Worm (Caenorhabditis elegans): ENCODE data around the gene srz-72.

Gene srz-72

ce11 chrIV:16324589-16324988 is 25.6 kb downstream of the srz-72 start, which contains the start of gene srz-105:
srz-105 (plus strand) TSS chrIV:16324889.
- TF ChIP-seq dao-5 (tag; optimal IDR thresholded peaks at IDR 0.05) (no peak), him-1 (tag; optimal IDR thresholded peaks at IDR 0.05) (no peak), W03F9.2 (tag; optimal IDR thresholded peaks at IDR 0.05) (no peak)

DNA sequence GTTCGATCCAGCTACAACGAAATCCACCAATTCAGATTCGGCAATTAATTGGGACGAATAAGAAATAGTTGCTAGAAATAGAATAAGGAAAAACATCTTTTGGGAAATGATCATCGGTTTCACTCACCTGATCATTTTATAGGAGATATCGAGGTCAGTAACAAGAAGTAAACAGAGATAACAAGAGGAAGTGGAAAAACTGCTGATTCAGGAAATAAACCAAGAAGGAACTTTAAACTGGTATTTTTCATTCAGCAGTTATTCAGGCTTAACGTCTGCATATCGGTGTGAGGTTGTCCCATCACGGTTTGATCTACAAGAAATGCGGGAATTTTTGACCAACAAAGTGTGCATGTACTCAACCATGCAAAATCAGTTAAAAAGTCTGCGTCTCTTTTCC is 29.6 kb downstream of the srz-72 start, which contains the start of gene K03D3.2:
Gene K03D3.2 (minus strand): TSS at position 101 of the 400 bp plus-strand sequence.
- TF ChIP-seq dao-5 (tag; optimal IDR thresholded peaks at IDR 0.05) (no peak), him-1 (tag; optimal IDR thresholded peaks at IDR 0.05) (no peak), W03F9.2 (tag; optimal IDR thresholded peaks at IDR 0.05) (no peak)

- TF ChIP-seq dao-5 (tag; optimal IDR thresholded peaks at IDR 0.05) = no peak
- no peak for TF ChIP-seq him-1 (tag; optimal IDR thresholded peaks at IDR 0.05)
- TF ChIP-seq W03F9.2 (tag; optimal IDR thresholded peaks at IDR 0.05) = no peak
These were observed 30.2 kb downstream of the srz-72 start, which contains the start of gene srz-74 for ce11 chrIV:16329159-16329558. srz-74 (plus strand) TSS chrIV:16329459.

DNA sequence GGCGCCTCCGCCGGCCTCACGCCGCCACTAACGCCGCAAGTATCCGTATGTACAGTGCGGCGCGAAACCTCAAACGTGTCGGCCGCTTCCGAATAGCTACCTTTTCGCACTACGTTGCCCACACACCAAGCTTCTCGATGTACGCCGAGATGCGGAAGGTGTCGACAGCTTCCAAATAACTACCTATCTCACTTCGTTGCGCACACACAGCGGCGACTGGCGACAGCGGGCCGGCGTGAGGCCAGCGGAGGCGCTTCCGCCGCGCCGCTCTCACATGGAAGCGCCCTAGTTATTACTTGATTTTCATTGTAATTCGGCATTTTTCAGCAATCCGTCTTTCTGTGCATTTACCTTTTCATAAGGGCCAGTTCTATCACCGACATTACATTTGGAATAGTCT is 31.6 kb downstream of the srz-72 start:
- TF ChIP-seq dao-5 (tag; optimal IDR thresholded peaks at IDR 0.05) (no peak), him-1 (tag; optimal IDR thresholded peaks at IDR 0.05) (no peak), W03F9.2 (tag; optimal IDR thresholded peaks at IDR 0.05) (no peak)

DNA sequence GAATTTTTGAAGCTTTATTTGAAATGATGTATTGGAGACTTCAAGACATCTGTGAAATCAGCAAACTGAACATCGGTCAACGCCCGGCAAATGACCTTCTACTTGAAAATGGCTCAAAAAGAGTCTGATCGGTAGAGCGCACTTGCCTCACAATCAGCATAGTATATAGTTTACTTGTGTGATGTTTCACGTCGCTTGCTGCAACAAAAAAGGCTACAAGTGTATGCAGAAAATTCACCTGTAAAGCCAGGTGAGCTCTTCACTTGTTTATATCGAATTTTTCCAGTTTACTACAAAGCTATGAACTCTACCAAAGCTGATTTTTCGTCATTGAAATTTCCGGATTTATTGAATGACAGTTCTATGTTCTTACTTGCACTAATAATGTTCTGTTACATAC is 33.6 kb downstream of the srz-72 start, which contains the start of gene srz-71:
Gene srz-71 (plus strand): TSS at position 301 of the 400 bp plus-strand sequence.
- TF ChIP-seq him-1 (tag; optimal IDR thresholded peaks at IDR 0.05) (no peak), dao-5 (tag; optimal IDR thresholded peaks at IDR 0.05) (no peak), W03F9.2 (tag; optimal IDR thresholded peaks at IDR 0.05) (no peak)

DNA sequence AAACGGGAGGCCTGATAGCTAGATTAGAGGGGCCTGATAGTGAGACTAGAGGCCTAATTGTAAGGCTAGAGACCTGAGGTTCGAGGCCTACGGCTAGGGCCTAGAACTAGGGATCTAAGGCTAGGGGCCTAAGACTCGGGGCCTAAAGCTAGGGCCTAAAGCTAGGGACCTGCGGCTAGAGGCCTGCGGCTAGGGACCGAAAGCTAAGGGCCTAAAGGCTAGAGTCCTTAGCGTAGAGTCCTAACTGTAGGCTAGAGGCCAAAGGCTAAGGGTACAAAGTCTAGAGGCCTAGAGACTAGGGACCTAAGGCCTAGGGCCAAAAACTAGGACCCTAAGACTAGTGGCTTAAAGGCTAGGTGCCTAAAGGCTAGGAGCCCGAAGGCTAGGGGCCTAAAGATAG is 34.2 kb downstream of the srz-72 start:
- TF ChIP-seq dao-5 (tag; optimal IDR thresholded peaks at IDR 0.05) = no peak
- no peak for TF ChIP-seq W03F9.2 (tag; optimal IDR thresholded peaks at IDR 0.05)
- TF ChIP-seq him-1 (tag; optimal IDR thresholded peaks at IDR 0.05) = no peak

DNA sequence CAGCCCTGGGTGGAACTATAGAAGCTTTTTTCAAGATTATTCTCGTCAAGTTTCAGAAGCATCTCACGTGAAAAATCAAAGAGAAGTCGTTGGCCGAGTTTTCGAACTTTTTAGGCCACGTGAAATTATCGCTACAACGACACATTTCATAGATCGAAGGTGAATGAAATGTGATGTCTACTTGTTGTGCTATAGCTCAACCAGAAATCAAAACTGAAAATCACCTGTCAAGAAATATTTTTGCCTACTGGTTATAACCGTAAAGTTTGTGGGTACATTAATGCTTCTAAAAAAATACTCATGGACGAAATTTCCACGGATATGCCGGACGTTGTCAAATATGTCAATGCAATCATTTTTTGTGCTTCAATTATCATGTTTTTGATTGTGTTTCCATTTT is 36.1 kb downstream of the srz-72 start, which contains the start of gene srz-38:
Gene srz-38 (plus strand): TSS at position 301 of the 400 bp plus-strand sequence.
- TF ChIP-seq dao-5 (tag; optimal IDR thresholded peaks at IDR 0.05) = no peak
- no peak for TF ChIP-seq him-1 (tag; optimal IDR thresholded peaks at IDR 0.05)
- TF ChIP-seq W03F9.2 (tag; optimal IDR thresholded peaks at IDR 0.05) = no peak

DNA sequence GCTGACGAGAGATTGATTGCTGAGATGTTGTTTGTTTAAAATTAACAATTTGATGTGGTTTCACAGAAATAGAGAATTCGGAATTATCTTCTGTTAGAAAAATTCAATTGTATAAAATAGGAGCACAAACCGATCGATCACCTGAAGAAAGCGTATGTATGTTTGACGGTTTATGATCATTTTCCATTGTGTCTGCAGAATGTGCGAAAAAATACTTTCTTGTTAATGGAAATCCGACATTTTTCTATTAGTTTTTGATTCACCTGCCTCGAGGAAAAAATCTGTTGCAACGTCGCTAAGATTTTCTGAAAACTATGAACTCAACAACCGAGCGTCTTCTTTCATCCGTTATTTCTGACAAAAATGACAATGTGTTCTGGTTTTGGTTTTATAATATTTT is 37.8 kb downstream of the srz-72 start, which contains the start of gene C35D6.13:
Gene C35D6.13 (plus strand): TSS at position 301 of the 400 bp plus-strand sequence.
- no peak for TF ChIP-seq W03F9.2 (tag; optimal IDR thresholded peaks at IDR 0.05)
- no peak for TF ChIP-seq him-1 (tag; optimal IDR thresholded peaks at IDR 0.05)
- no peak for TF ChIP-seq dao-5 (tag; optimal IDR thresholded peaks at IDR 0.05)

- no peak for TF ChIP-seq dao-5 (tag; optimal IDR thresholded peaks at IDR 0.05)
- no peak for TF ChIP-seq W03F9.2 (tag; optimal IDR thresholded peaks at IDR 0.05)
- TF ChIP-seq him-1 (tag; optimal IDR thresholded peaks at IDR 0.05) = no peak
These were observed 47.6 kb downstream of the srz-72 start, which contains the start of gene C35D6.3 for ce11 chrIV:16346514-16346913. C35D6.3 (plus strand) TSS chrIV:16346814.

Data from whole organism, L4/young adult.